Worm (Caenorhabditis elegans): ENCODE data around the gene C40C9.4.

The C40C9.4 gene

DNA sequence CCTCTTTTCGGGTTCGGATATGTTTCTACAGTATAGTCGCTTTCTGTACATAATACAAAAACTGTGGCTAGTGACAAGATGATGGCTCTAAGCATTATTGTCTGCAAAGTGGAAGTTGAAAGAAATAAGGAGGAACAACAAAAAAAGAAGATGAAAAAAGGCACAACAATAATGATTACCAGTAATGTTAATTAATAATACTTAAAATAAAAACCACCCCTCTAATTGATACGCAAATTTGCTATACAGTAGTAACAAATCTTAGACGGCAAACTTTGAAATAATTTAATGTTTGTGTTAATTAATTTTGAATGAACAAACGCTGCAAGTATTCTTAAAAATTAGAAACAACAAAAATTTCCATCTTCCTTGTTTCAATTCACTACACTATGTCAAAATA, 29.3 kb upstream of the C40C9.4 start, which contains the start of gene Y12A6A.1:
TSS of gene Y12A6A.1 (minus strand) at position 101 of the 400 bp plus-strand sequence.
- TF ChIP-seq elt-4 (tag; optimal IDR thresholded peaks at IDR 0.05) (no peak), ceh-19 (GFP tag; optimal IDR thresholded peaks at IDR 0.05) (no peak), ceh-18 (tag; optimal IDR thresholded peaks at IDR 0.05) (no peak), unc-42 (tag; optimal IDR thresholded peaks at IDR 0.05) (no peak), ceh-34 (tag; optimal IDR thresholded peaks at IDR 0.05) (no peak)

DNA sequence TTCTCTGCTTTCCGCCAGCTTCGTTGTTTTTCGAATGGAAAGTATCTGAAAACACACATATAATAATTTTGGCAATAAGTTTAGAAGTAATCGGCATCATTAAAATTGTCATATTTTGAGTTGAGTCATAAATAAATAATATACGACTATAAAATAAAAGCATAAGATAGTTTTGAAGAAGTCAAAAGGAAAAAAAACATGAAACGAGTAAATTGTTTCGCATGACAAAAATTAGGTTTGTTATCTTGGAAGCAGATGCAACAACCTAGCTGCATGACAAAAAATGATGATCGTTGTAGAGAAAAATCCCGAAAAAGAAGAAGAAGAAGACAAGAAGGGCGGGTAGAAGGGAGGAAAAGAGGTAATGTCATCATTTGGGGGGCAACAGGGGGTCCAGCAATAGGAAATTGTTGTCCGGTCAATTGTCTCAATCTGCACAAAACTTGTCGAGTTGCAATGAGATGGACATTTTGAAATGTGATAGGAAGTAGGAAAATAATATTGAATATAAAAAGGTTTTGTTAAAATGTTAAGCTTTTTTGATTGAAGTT, 19.7 kb upstream of the C40C9.4 start, which contains the start of gene nlg-1:
TSS of gene nlg-1 (minus strand) at position 51 of the 551 bp plus-strand sequence.
- TF ChIP-seq ahr-1 (tag; optimal IDR thresholded peaks at IDR 0.05), result no peak
- TF ChIP-seq ceh-34 (tag; optimal IDR thresholded peaks at IDR 0.05), result no peak
- peak; percentile 82 for TF ChIP-seq unc-42 (tag; optimal IDR thresholded peaks at IDR 0.05)

DNA sequence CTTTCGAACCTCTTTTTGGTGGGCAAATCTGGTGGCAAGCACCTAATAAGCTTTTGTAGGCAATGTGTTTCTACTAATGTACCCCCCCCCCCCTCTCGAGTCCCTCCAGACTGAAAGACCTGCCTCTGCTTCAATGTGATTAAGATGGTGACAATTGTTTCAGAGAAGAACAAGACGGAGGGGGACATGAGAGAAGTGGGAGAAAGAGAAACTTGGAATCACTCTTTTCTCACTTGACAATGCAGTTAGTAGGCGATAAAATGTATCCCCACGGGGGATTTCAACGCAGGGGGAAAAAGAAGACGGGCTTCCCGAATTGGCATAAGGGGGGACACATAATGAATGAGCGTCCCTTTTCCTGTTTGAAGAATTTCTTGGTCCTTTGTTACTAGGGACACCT, 18.7 kb upstream of the C40C9.4 start:
- TF ChIP-seq unc-55 (GFP tag; optimal IDR thresholded peaks at IDR 0.05), result no peak
- TF ChIP-seq ceh-2 (tag; optimal IDR thresholded peaks at IDR 0.05), result no peak
- TF ChIP-seq ceh-30 (tag; optimal IDR thresholded peaks at IDR 0.05), result no peak
- peak; percentile 32 for TF ChIP-seq ceh-31 (tag; optimal IDR thresholded peaks at IDR 0.05)
- TF ChIP-seq che-1 (tag; optimal IDR thresholded peaks at IDR 0.05), result no peak
- no peak for TF ChIP-seq ama-1 (optimal IDR thresholded peaks at IDR 0.05)
- no peak for TF ChIP-seq nhr-11 (tag; optimal IDR thresholded peaks at IDR 0.05)
- no peak for TF ChIP-seq unc-3 (GFP tag; conservative IDR thresholded peaks at IDR 0.05)
- peak; percentile 24 for TF ChIP-seq unc-3 (tag; optimal IDR thresholded peaks at IDR 0.05)
- no peak for TF ChIP-seq hlh-15 (tag; optimal IDR thresholded peaks at IDR 0.05)
- no peak for TF ChIP-seq dmd-4 (tag; optimal IDR thresholded peaks at IDR 0.05; ENCODE audit: borderline replicate concordance)
- TF ChIP-seq unc-42 (tag; optimal IDR thresholded peaks at IDR 0.05), result peak; percentile 67
- TF ChIP-seq K09A11.1 (tag; optimal IDR thresholded peaks at IDR 0.05; ENCODE audit: insufficient read depth), result no peak
- TF ChIP-seq mec-3 (tag; optimal IDR thresholded peaks at IDR 0.05; ENCODE audit: borderline replicate concordance), result no peak
- no peak for TF ChIP-seq tbx-7 (tag; optimal IDR thresholded peaks at IDR 0.05)

DNA sequence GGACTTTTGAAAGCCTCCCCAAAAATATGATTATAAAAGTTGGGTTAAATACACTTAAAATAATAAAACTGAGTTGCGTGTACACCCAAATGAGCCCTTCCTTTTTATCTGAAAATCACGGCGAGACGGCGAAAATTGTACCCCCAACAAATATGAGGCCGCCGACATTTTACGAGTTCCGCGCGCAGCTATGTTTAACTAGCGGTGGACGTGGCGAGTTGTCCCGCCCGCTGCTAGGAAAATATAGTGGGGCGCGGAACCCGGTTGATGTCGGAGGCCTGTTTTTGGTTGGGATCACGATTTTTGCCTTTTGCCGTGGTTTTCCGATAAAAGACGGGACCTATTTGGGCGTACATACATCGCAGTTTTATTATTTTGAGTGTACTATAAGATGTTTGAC, 17.9 kb upstream of the C40C9.4 start:
- TF ChIP-seq ceh-14 (tag; optimal IDR thresholded peaks at IDR 0.05) (no peak), fkh-10 (GFP tag; optimal IDR thresholded peaks at IDR 0.05) (no peak), elt-2 (tag; optimal IDR thresholded peaks at IDR 0.05) (no peak), ceh-6 (GFP tag; optimal IDR thresholded peaks at IDR 0.05) (no peak), npax-4 (tag; optimal IDR thresholded peaks at IDR 0.05) (no peak), tbx-2 (tag; optimal IDR thresholded peaks at IDR 0.05) (no peak), zip-5 (tag; optimal IDR thresholded peaks at IDR 0.05) (no peak), sox-4 (tag; optimal IDR thresholded peaks at IDR 0.05) (no peak), K09A11.1 (tag; optimal IDR thresholded peaks at IDR 0.05; ENCODE audit: insufficient read depth) (no peak), tbx-7 (tag; optimal IDR thresholded peaks at IDR 0.05) (no peak), sox-2 (GFP tag; IDR thresholded peaks at IDR 0.05) (no peak), dmd-4 (tag; optimal IDR thresholded peaks at IDR 0.05; ENCODE audit: borderline replicate concordance) (no peak), unc-42 (tag; optimal IDR thresholded peaks at IDR 0.05) (no peak), ets-4 (tag; optimal IDR thresholded peaks at IDR 0.05) (no peak), hlh-13 (GFP tag; optimal IDR thresholded peaks at IDR 0.05) (no peak), ceh-31 (tag; optimal IDR thresholded peaks at IDR 0.05) (no peak), ceh-22 (tag; optimal IDR thresholded peaks at IDR 0.05) (no peak)

DNA sequence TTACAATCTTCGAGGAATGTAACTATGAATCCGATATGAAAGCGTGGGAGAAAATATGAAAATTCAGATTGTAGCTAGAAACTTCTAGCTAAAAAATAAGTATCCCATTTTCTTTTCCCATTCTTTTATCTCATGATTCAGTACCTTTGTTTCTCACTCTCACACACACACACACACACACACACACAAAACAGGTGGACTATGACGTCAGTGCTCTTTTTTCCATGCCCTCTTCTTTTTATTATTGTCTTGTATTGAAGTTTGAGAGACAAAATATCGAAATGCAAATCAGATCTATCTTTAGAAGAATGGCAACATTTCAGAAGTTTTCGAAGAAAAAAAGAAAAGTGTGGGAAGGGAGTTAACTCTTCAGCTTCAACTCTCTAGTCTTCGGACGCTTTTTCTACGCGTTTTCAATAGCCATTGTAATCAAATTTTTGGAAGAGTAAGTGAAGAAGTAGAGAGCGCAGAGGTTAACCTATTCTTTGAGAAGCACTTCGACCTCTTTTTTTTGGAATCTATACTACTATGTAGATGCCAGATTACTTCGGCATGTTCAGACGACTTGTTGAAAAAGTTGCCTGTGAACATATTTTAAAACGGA, 16.9 kb upstream of the C40C9.4 start:
- TF ChIP-seq fkh-10 (GFP tag; optimal IDR thresholded peaks at IDR 0.05) (no peak), unc-42 (tag; optimal IDR thresholded peaks at IDR 0.05) (peak; percentile 79), gmeb-2 (tag; optimal IDR thresholded peaks at IDR 0.05) (no peak), ceh-31 (tag; optimal IDR thresholded peaks at IDR 0.05) (no peak), sdc-2 (tag; optimal IDR thresholded peaks at IDR 0.05) (no peak)

All from whole organism, late embryonic.